Worm (Caenorhabditis elegans): ENCODE results near the gene F41H8.1.
"Not testable (repeated sequence)": the region's sequence is repeated elsewhere in the genome, so short reads cannot be mapped to it uniquely, and the experiment has no call there.

The F41H8.1 gene

ce11 chrV:822922-823321, 10.5 kb upstream of the F41H8.1 start, which contains the start of gene srx-31:
srx-31 (minus strand) TSS chrV:823022.
- TF ChIP-seq him-1, W03F9.2, dao-5 (tag; optimal IDR thresholded peaks at IDR 0.05): not testable (repeated sequence)

ce11 chrV:826097-826496, 7.4 kb upstream of the F41H8.1 start, which contains the start of gene F41H8.2:
F41H8.2 (plus strand) TSS chrV:826397.
- TF ChIP-seq W03F9.2 (tag; optimal IDR thresholded peaks at IDR 0.05) = no peak

ce11 chrV:838984-839471, 5.6 kb downstream of the F41H8.1 start, which contains the start of the genes K09C6.7 and K09C6.10:
K09C6.7 (minus strand) TSS chrV:839084.
K09C6.10 (plus strand) TSS chrV:839421.
- not testable (repeated sequence) for TF ChIP-seq him-1, W03F9.2, dao-5 (tag; optimal IDR thresholded peaks at IDR 0.05)

- TF ChIP-seq dao-5 (tag; optimal IDR thresholded peaks at IDR 0.05) (no peak), W03F9.2 (tag; optimal IDR thresholded peaks at IDR 0.05) (no peak), him-1 (tag; optimal IDR thresholded peaks at IDR 0.05) (no peak)
Observed at ce11 chrV:842611-843010, 9.1 kb downstream of the F41H8.1 start.

- not testable (repeated sequence) for TF ChIP-seq dao-5, W03F9.2, him-1 (tag; optimal IDR thresholded peaks at IDR 0.05)
Observed at ce11 chrV:843118-843517, 9.7 kb downstream of the F41H8.1 start, which contains the start of gene K09C6.8. K09C6.8 (minus strand) TSS chrV:843218.

ce11 chrV:847521-847920, 14.1 kb downstream of the F41H8.1 start, which contains the start of gene srbc-13:
srbc-13 (plus strand) TSS chrV:847821.
- TF ChIP-seq dao-5 (tag; optimal IDR thresholded peaks at IDR 0.05) = no peak

ce11 chrV:849042-849441, 15.6 kb downstream of the F41H8.1 start:
- TF ChIP-seq W03F9.2 (tag; optimal IDR thresholded peaks at IDR 0.05) = no peak

- TF ChIP-seq dao-5 (tag; optimal IDR thresholded peaks at IDR 0.05) (no peak), W03F9.2 (tag; optimal IDR thresholded peaks at IDR 0.05) (no peak), him-1 (tag; optimal IDR thresholded peaks at IDR 0.05) (no peak)
Observed at ce11 chrV:849512-849911, 16.0 kb downstream of the F41H8.1 start, which contains the start of gene srbc-12. srbc-12 (plus strand) TSS chrV:849812.

ce11 chrV:852184-852583, 18.7 kb downstream of the F41H8.1 start, which contains the start of gene K09C6.3:
K09C6.3 (plus strand) TSS chrV:852484.
- no peak for TF ChIP-seq W03F9.2 (tag; optimal IDR thresholded peaks at IDR 0.05)
- TF ChIP-seq dao-5 (tag; optimal IDR thresholded peaks at IDR 0.05) = no peak
- TF ChIP-seq him-1 (tag; optimal IDR thresholded peaks at IDR 0.05) = no peak

DNA sequence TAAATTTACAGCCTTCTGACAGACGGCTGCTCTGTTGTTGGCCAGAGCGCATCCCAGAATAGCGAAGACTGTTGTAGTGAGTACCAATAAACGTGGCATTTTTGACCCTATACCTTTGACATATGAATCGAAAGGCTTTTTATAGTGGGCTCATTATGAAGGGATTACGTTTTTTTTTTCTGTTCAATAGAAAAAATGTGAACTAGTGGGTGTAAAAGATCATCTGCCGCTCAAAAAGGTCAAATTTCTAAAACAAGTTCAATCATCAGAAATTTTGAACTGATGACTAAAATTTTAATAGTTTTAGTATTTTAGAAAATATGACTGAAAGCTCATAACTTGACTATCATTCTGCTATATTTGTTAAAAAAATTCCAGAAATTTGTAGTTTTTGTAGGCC, 21.5 kb downstream of the F41H8.1 start, which contains the start of gene K09C6.9:
Gene K09C6.9 (minus strand): TSS at position 101 of the 400 bp plus-strand sequence.
- TF ChIP-seq dao-5 (tag; optimal IDR thresholded peaks at IDR 0.05) = no peak
- no peak for TF ChIP-seq W03F9.2 (tag; optimal IDR thresholded peaks at IDR 0.05)
- no peak for TF ChIP-seq him-1 (tag; optimal IDR thresholded peaks at IDR 0.05)

DNA sequence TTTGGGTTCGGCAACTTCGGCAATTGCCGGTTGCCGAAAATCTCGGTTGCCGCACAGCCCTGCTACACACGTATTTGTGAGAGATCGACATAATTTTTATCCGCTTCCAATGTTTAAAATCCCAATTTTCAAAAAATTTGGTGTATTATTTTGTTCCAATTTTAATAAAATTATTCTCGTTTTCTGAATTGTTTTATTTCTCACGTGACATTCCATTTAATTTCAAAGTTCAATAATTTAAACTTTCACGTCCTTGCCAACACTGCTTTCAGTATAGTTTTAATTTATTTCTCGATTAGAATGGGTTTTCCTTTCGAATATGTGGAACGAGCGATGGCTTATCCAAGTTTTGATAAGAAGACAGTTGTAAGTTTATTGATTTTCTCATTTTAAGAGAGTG, 23.1 kb downstream of the F41H8.1 start, which contains the start of gene K09C6.2:
Gene K09C6.2 (plus strand): TSS at position 301 of the 400 bp plus-strand sequence.
- no peak for TF ChIP-seq dao-5 (tag; optimal IDR thresholded peaks at IDR 0.05)
- TF ChIP-seq W03F9.2 (tag; optimal IDR thresholded peaks at IDR 0.05) = no peak
- TF ChIP-seq him-1 (tag; optimal IDR thresholded peaks at IDR 0.05) = no peak

DNA sequence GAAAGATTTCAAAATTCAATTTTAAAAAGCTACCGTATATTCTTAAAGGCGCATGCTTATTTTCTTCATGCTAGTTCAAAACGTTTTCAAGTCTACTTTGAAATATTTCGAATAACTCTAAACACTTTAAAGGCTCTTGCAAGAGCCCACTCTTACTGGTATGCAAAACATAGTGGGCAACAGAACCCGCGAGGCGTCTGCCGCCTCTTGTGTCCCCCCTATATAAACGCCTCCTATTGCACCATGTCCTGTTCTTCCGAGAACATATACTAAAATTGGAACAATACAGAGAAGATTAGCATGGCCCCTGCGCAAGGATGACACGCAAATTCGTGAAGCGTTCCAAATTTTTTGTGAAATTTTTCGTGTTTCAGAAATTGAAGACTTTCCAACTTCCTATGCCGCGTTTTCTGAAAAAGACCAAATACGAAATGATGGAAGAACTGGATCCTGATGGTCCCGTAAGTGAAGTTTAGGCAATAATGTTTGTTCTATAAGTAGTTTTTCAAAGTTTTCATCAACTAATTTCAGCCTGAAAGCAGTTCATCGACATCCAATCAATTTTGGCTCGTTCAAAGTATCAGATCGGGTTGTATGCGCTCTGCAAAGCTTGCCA, 25.5 kb downstream of the F41H8.1 start:
- no peak for TF ChIP-seq dao-5 (tag; optimal IDR thresholded peaks at IDR 0.05)
- no peak for TF ChIP-seq W03F9.2 (tag; optimal IDR thresholded peaks at IDR 0.05)
- no peak for TF ChIP-seq him-1 (tag; optimal IDR thresholded peaks at IDR 0.05)

DNA sequence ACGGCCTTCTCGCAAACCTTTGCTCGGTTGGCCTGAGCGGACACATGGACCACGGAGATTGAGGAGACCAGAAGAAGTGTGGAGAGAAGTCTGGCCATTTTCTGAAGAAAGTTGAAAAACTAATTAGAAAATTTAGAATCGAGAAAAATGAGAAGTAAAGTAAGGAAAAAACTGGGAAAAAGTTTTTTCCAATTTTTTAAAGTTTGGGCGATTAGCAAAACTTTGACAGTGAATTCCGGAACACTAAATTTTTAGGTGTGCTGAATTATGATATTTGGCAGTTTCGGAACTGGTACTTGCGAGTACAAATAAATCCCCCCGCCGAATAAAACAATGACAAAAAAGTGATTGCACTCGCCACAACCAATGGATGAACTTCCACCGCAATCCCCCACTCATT, 33.3 kb downstream of the F41H8.1 start, which contains the start of gene T02B11.3:
Gene T02B11.3 (minus strand): TSS at position 101 of the 400 bp plus-strand sequence.
- no peak for TF ChIP-seq W03F9.2 (tag; optimal IDR thresholded peaks at IDR 0.05)
- no peak for TF ChIP-seq dao-5 (tag; optimal IDR thresholded peaks at IDR 0.05)
- TF ChIP-seq him-1 (tag; optimal IDR thresholded peaks at IDR 0.05) = no peak

- no peak for TF ChIP-seq W03F9.2 (tag; optimal IDR thresholded peaks at IDR 0.05)
- TF ChIP-seq him-1 (tag; optimal IDR thresholded peaks at IDR 0.05) = no peak
- TF ChIP-seq dao-5 (tag; optimal IDR thresholded peaks at IDR 0.05) = no peak
Observed at ce11 chrV:871029-871428, 37.6 kb downstream of the F41H8.1 start, which contains the start of gene T02B11.4. T02B11.4 (minus strand) TSS chrV:871129.
